Worm (Caenorhabditis elegans) whole organism, young adult: ENCODE data around the gene E04D5.5.

Source experiments
- B0336.3 ChIP-seq: fragments of 200-800 bp; sonication (Bioruptor generic); IDR thresholded peaks from 2 replicates; pipeline ENCODE4 v1.3.6; 2022; ENCODE audit warnings: missing genetic modification characterization, missing compliant biosample characterization
- F22D6.2 ChIP-seq: sonication (generic microtip); optimal IDR thresholded peaks from 2 replicates; lab custom pipeline; 2016; ENCODE audit warnings: mild to moderate bottlenecking, missing genetic modification characterization, missing compliant biosample characterization
- F49E8.2 ChIP-seq: sonication (generic microtip); optimal IDR thresholded peaks from 3 replicates; lab custom pipeline; 2017; ENCODE audit warnings: missing genetic modification characterization, mild to moderate bottlenecking, missing compliant biosample characterization, antibody characterized with exemption, moderate library complexity; ENCODE audit not compliant: insufficient read depth
- F55B11.4 ChIP-seq: sonication (generic microtip); optimal IDR thresholded peaks from 2 replicates; lab custom pipeline; 2016; ENCODE audit warnings: missing compliant biosample characterization, missing genetic modification characterization, borderline replicate concordance; ENCODE audit not compliant: insufficient read depth
- F57A8.1 ChIP-seq: fragments of 200-800 bp; sonication (Bioruptor generic); optimal IDR thresholded peaks from 2 replicates; lab custom pipeline; 2018; ENCODE audit warnings: mild to moderate bottlenecking, missing genetic modification characterization, moderate library complexity, missing compliant biosample characterization
- F57C9.4 ChIP-seq: sonication (generic microtip); optimal IDR thresholded peaks from 2 replicates; lab custom pipeline; 2017; ENCODE audit warnings: mild to moderate bottlenecking, missing genetic modification characterization, missing compliant biosample characterization
- K12H6.12 ChIP-seq: fragments of 200-800 bp; sonication (Bioruptor generic); optimal IDR thresholded peaks from 2 replicates; lab custom pipeline; 2018; ENCODE audit warnings: mild to moderate bottlenecking, missing genetic modification characterization, missing compliant biosample characterization
- Y56A3A.18 ChIP-seq: fragments of 200-800 bp; sonication (Bioruptor generic); IDR thresholded peaks from 2 replicates; pipeline ENCODE4 v1.3.6; 2022; ENCODE audit warnings: missing genetic modification reagents, missing genetic modification characterization, missing compliant biosample characterization
- Y95B8A.8 ChIP-seq: fragments of 200-800 bp; sonication (Bioruptor generic); IDR thresholded peaks from 2 replicates; pipeline ENCODE4 v1.3.6; 2022; ENCODE audit warnings: missing genetic modification reagents, missing genetic modification characterization, missing compliant biosample characterization
- akir-1 ChIP-seq: fragments of 200-800 bp; sonication (Bioruptor generic); optimal IDR thresholded peaks from 2 replicates; lab custom pipeline; 2018; ENCODE audit warnings: mild to moderate bottlenecking, missing genetic modification characterization, moderate library complexity, missing compliant biosample characterization
- ama-1 ChIP-seq, 3 experiments: fragments of 150-350 bp in 1 of 3; sonication (generic microtip) in 2 of 3; optimal IDR thresholded peaks; 2 replicates each; lab custom pipeline; 2014 to 2018; ENCODE audit warnings: missing biosample characterization in 2 of 3, missing genetic modification characterization in 2 of 3, missing genetic modification reagents in 2 of 3
- atf-7 ChIP-seq: sonication (generic microtip); optimal IDR thresholded peaks from 2 replicates; lab custom pipeline; 2017; ENCODE audit warnings: mild to moderate bottlenecking, missing genetic modification characterization, missing compliant biosample characterization
- attf-3 ChIP-seq: fragments of 200-800 bp; sonication (Bioruptor generic); conservative IDR thresholded peaks from 2 replicates; pipeline ENCODE4 v1.3.6; 2022; ENCODE audit warnings: missing genetic modification reagents, missing genetic modification characterization, missing compliant biosample characterization
- attf-5 ChIP-seq: fragments of 200-800 bp; sonication (Bioruptor generic); optimal IDR thresholded peaks from 2 replicates; lab custom pipeline; 2018; ENCODE audit warnings: mild to moderate bottlenecking, missing genetic modification characterization, missing compliant biosample characterization
- bed-1 ChIP-seq: fragments of 200-800 bp; sonication (Bioruptor generic); IDR thresholded peaks from 2 replicates; pipeline ENCODE4 v1.3.6; 2022; ENCODE audit warnings: missing genetic modification reagents, missing genetic modification characterization, missing compliant biosample characterization
- cebp-1 ChIP-seq, 2 experiments: fragments of 200-800 bp in 1 of 2; sonication (Bioruptor generic) in 1 of 2; sonication (generic microtip) in 1 of 2; IDR thresholded peaks in 1 of 2; optimal IDR thresholded peaks in 1 of 2; 2 replicates each; pipeline versions ENCODE4 v1.3.6 to Lab custom; 2017 to 2022; ENCODE audit warnings: missing compliant biosample characterization in 2 of 2, missing genetic modification characterization in 2 of 2, mild to moderate bottlenecking in 1 of 2, missing genetic modification reagents in 1 of 2, moderate library complexity in 1 of 2
- ceh-100 ChIP-seq: fragments of 200-800 bp; sonication (Bioruptor generic); IDR thresholded peaks from 2 replicates; pipeline ENCODE4 v1.3.6; 2022; ENCODE audit warnings: missing genetic modification reagents, missing genetic modification characterization, missing compliant biosample characterization
- ceh-27 ChIP-seq: fragments of 200-800 bp; sonication (Bioruptor generic); optimal IDR thresholded peaks from 2 replicates; lab custom pipeline; 2018; ENCODE audit warnings: mild to moderate bottlenecking, missing genetic modification characterization, moderate library complexity, missing compliant biosample characterization
- ceh-40 ChIP-seq: fragments of 200-800 bp; sonication (Bioruptor generic); IDR thresholded peaks from 2 replicates; pipeline ENCODE4 v1.3.6; 2022; ENCODE audit warnings: missing genetic modification characterization, missing compliant biosample characterization
- ceh-58 ChIP-seq: fragments of 200-800 bp; sonication (Bioruptor generic); IDR thresholded peaks from 2 replicates; pipeline ENCODE4 v1.3.6; 2022; ENCODE audit warnings: missing genetic modification characterization, missing compliant biosample characterization
- chd-7 ChIP-seq: sonication (generic microtip); optimal IDR thresholded peaks from 2 replicates; lab custom pipeline; 2016; ENCODE audit warnings: mild to moderate bottlenecking, missing genetic modification characterization, moderate library complexity, missing compliant biosample characterization
- dpl-1 ChIP-seq: fragments of 150-350 bp; optimal IDR thresholded peaks from 2 replicates; lab custom pipeline; 2014; ENCODE audit warnings: missing biosample characterization, missing genetic modification reagents, missing genetic modification characterization
- egl-44 ChIP-seq: fragments of 200-800 bp; sonication (Bioruptor generic); IDR thresholded peaks from 2 replicates; pipeline ENCODE4 v1.3.6; 2022; ENCODE audit warnings: missing genetic modification reagents, missing genetic modification characterization, missing compliant biosample characterization
- ekl-4 ChIP-seq: fragments of 200-800 bp; sonication (Bioruptor generic); IDR thresholded peaks from 2 replicates; pipeline ENCODE4 v1.3.6; 2022; ENCODE audit warnings: missing genetic modification reagents, missing genetic modification characterization, missing compliant biosample characterization
- him-1 ChIP-seq: sonication (generic microtip); optimal IDR thresholded peaks from 2 replicates; lab custom pipeline; 2016; ENCODE audit warnings: missing genotype, missing genetic modification reagents, missing genetic modification characterization, missing compliant biosample characterization
- hmg-1.2 ChIP-seq: fragments of 200-800 bp; sonication (Bioruptor generic); IDR thresholded peaks from 2 replicates; pipeline ENCODE4 v1.3.6; 2022; ENCODE audit warnings: missing genetic modification reagents, missing genetic modification characterization, missing compliant biosample characterization
- hmg-20 ChIP-seq: fragments of 200-800 bp; sonication (Bioruptor generic); IDR thresholded peaks from 2 replicates; pipeline ENCODE4 v1.3.6; 2022; ENCODE audit warnings: missing genetic modification reagents, missing genetic modification characterization, missing compliant biosample characterization
- hsf-1 ChIP-seq: fragments of 200-800 bp; sonication (Bioruptor generic); IDR thresholded peaks from 2 replicates; pipeline ENCODE4 v1.3.6; 2022; ENCODE audit warnings: missing genetic modification reagents, missing genetic modification characterization, missing compliant biosample characterization
- let-526 ChIP-seq: fragments of 200-800 bp; sonication (Bioruptor generic); IDR thresholded peaks from 2 replicates; pipeline ENCODE4 v1.3.6; 2022; ENCODE audit warnings: missing genetic modification reagents, missing genetic modification characterization, missing compliant biosample characterization
- let-607 ChIP-seq, 2 experiments: fragments of 200-800 bp in 1 of 2; sonication (Bioruptor generic) in 1 of 2; sonication (generic microtip) in 1 of 2; optimal IDR thresholded peaks; 2 replicates each; lab custom pipeline; 2016 to 2018; ENCODE audit warnings: mild to moderate bottlenecking in 2 of 2, missing compliant biosample characterization in 2 of 2, missing genetic modification characterization in 2 of 2, moderate library complexity in 2 of 2, missing genotype in 1 of 2
- lin-54 ChIP-seq: fragments of 200-800 bp; sonication (Bioruptor generic); optimal IDR thresholded peaks from 2 replicates; lab custom pipeline; 2018; ENCODE audit warnings: mild to moderate bottlenecking, missing genetic modification characterization, missing compliant biosample characterization
- lsy-27 ChIP-seq: sonication (generic microtip); optimal IDR thresholded peaks from 2 replicates; lab custom pipeline; 2017; ENCODE audit warnings: missing genetic modification characterization, mild to moderate bottlenecking, missing compliant biosample characterization, antibody characterized with exemption, missing genotype, borderline replicate concordance; ENCODE audit not compliant: insufficient read depth
- madf-8 ChIP-seq: fragments of 200-800 bp; sonication (Bioruptor generic); conservative IDR thresholded peaks from 2 replicates; pipeline ENCODE4 v1.3.6; 2022; ENCODE audit warnings: missing genetic modification reagents, missing genetic modification characterization, missing compliant biosample characterization
- mcd-1 ChIP-seq: fragments of 200-800 bp; sonication (Bioruptor generic); IDR thresholded peaks from 2 replicates; pipeline ENCODE4 v1.3.6; 2022; ENCODE audit warnings: missing genetic modification reagents, missing genetic modification characterization, missing compliant biosample characterization
- mel-28 ChIP-seq: sonication (generic microtip); optimal IDR thresholded peaks from 2 replicates; lab custom pipeline; 2016; ENCODE audit warnings: borderline replicate concordance, mild to moderate bottlenecking, missing genetic modification characterization, missing compliant biosample characterization
- mxl-1 ChIP-seq: sonication (generic microtip); optimal IDR thresholded peaks from 2 replicates; lab custom pipeline; 2016; ENCODE audit warnings: missing genetic modification characterization, missing compliant biosample characterization
- nhr-90 ChIP-seq: sonication (generic microtip); optimal IDR thresholded peaks from 2 replicates; lab custom pipeline; 2016; ENCODE audit warnings: missing genotype, mild to moderate bottlenecking, missing genetic modification characterization, missing compliant biosample characterization
- sea-2 ChIP-seq: fragments of 200-800 bp; sonication (Bioruptor generic); IDR thresholded peaks from 2 replicates; pipeline ENCODE4 v1.3.6; 2022; ENCODE audit warnings: missing genetic modification characterization, missing compliant biosample characterization
- snpc-3.4 ChIP-seq: sonication (generic microtip); optimal IDR thresholded peaks from 2 replicates; lab custom pipeline; 2017; ENCODE audit warnings: missing genetic modification characterization, mild to moderate bottlenecking, missing compliant biosample characterization, antibody characterized with exemption, moderate library complexity, missing genotype, missing genetic modification reagents
- snpc-4 ChIP-seq, 5 experiments: fragments of 150-350 bp in 1 of 5; sonication (generic microtip) in 4 of 5; optimal IDR thresholded peaks; 2 replicates each; lab custom pipeline; 2014 to 2018; ENCODE audit warnings: missing genetic modification characterization in 5 of 5, missing biosample characterization in 3 of 5, antibody characterized with exemption in 2 of 5, mild to moderate bottlenecking in 2 of 5, missing compliant biosample characterization in 2 of 5, missing genotype in 2 of 5, moderate library complexity in 2 of 5, missing genetic modification reagents in 1 of 5
- somi-1 ChIP-seq: fragments of 200-800 bp; sonication (Bioruptor generic); optimal IDR thresholded peaks from 2 replicates; lab custom pipeline; 2018; ENCODE audit warnings: mild to moderate bottlenecking, missing genetic modification characterization, missing compliant biosample characterization
- sptf-2 ChIP-seq: fragments of 200-800 bp; sonication (Bioruptor generic); optimal IDR thresholded peaks from 2 replicates; lab custom pipeline; 2018; ENCODE audit warnings: mild to moderate bottlenecking, missing genetic modification characterization, missing compliant biosample characterization
- tbp1 ChIP-seq: fragments of 200-800 bp; sonication (Bioruptor generic); optimal IDR thresholded peaks from 2 replicates; lab custom pipeline; 2018; ENCODE audit warnings: mild to moderate bottlenecking, missing genetic modification characterization, missing compliant biosample characterization
- tbx-9 ChIP-seq: sonication (generic microtip); optimal IDR thresholded peaks from 2 replicates; lab custom pipeline; 2016; ENCODE audit warnings: borderline replicate concordance, missing genetic modification characterization, inconsistent platforms, missing compliant biosample characterization
- zfh-2 ChIP-seq: fragments of 200-800 bp; sonication (Bioruptor generic); conservative IDR thresholded peaks from 2 replicates; pipeline ENCODE4 v1.3.6; 2022; ENCODE audit warnings: missing genetic modification reagents, missing genetic modification characterization, missing compliant biosample characterization
- ztf-3 ChIP-seq: fragments of 200-800 bp; sonication (Bioruptor generic); optimal IDR thresholded peaks from 2 replicates; lab custom pipeline; 2018; ENCODE audit warnings: mild to moderate bottlenecking, missing genetic modification characterization, missing compliant biosample characterization

The E04D5.5 gene

DNA sequence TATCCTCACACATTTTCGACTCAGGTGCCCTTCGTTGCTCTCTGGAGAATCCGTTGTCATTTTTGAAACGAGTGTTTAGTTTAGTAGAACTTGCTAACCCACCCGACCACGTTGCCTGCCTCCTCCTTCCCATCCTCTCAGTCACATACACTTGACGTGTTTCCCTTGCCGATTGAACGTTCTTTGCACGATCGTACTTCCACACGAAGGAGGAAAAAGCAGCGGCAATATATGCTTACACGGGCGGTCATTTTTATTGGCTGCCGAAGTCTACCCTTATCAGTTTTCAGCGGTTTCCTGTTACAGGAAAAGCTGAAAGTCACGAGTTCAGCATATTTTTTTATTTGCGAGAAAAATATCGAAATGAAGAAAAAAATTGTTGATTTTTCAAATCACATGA lies 21.3 kb upstream of the E04D5.5 start:
- no peak for TF ChIP-seq F55B11.4 (tag; lab: Kevin White, UChicago)
- TF ChIP-seq sptf-2: no peak
- no peak for TF ChIP-seq hmg-20 (GFP tag; lab: Robert Waterston, UW)
- TF ChIP-seq Y56A3A.18 (GFP tag; lab: Robert Waterston, UW): no peak
- TF ChIP-seq sea-2 (GFP tag; lab: Robert Waterston, UW): no peak
- peak; percentile 32 for TF ChIP-seq lin-54
- TF ChIP-seq him-1: no peak
- no peak for TF ChIP-seq K12H6.12 (tag; lab: Kevin White, UChicago)
- no peak for TF ChIP-seq F57C9.4 (tag; lab: Kevin White, UChicago)
- 0 out of 2 replicates have a peak, but pooled peaks have one; percentile 24 for TF ChIP-seq egl-44 (GFP tag; lab: Robert Waterston, UW)
- no peak for TF ChIP-seq ceh-100 (GFP tag; lab: Robert Waterston, UW)
- TF ChIP-seq ztf-3 (GFP tag; lab: Kevin White, UChicago): no peak
- TF ChIP-seq tbx-9 (tag; lab: Kevin White, UChicago): no peak
- TF ChIP-seq snpc-4 (GFP tag; optimal IDR thresholded peaks at IDR 0.05; lab: Kevin White, UChicago): no peak
- TF ChIP-seq snpc-4 (tag; optimal IDR thresholded peaks at IDR 0.05; lab: Kevin White, UChicago): peak in 1 of 4 experiments; percentile 20
- TF ChIP-seq let-607 (tag; optimal IDR thresholded peaks at IDR 0.05; lab: Kevin White, UChicago): peak; percentile 66 to 71
- TF ChIP-seq B0336.3 (GFP tag; lab: Robert Waterston, UW): 0 out of 2 replicates have a peak, but pooled peaks have one; percentile 40
- peak; percentile 36 for TF ChIP-seq atf-7 (tag; lab: Kevin White, UChicago)
- no peak for TF ChIP-seq snpc-3.4
- TF ChIP-seq ceh-58: no peak
- TF ChIP-seq attf-5 (GFP tag; lab: Kevin White, UChicago): peak; percentile 23
- peak; percentile 47 for TF ChIP-seq somi-1 (GFP tag; lab: Kevin White, UChicago)
- no peak for TF ChIP-seq ceh-40
- no peak for TF ChIP-seq Y95B8A.8 (GFP tag; lab: Robert Waterston, UW)
- TF ChIP-seq ceh-27: peak; percentile 48
- no peak for TF ChIP-seq lsy-27 (tag; lab: Kevin White, UChicago)
- TF ChIP-seq mel-28 (tag; lab: Kevin White, UChicago): no peak
- no peak for TF ChIP-seq attf-3
- TF ChIP-seq akir-1 (GFP tag; lab: Kevin White, UChicago): no peak
- TF ChIP-seq madf-8 (GFP tag; lab: Robert Waterston, UW): no peak
- no peak for TF ChIP-seq cebp-1 (GFP tag; IDR thresholded peaks at IDR 0.05; lab: Robert Waterston, UW)
- peak; percentile 52 for TF ChIP-seq cebp-1 (tag; optimal IDR thresholded peaks at IDR 0.05; lab: Kevin White, UChicago)
- TF ChIP-seq F49E8.2 (tag; lab: Kevin White, UChicago): no peak
- TF ChIP-seq chd-7: no peak
- no peak for TF ChIP-seq F22D6.2 (tag; lab: Kevin White, UChicago)
- TF ChIP-seq bed-1: no peak
- no peak for TF ChIP-seq dpl-1 (GFP tag; lab: Kevin White, UChicago)
- peak; percentile 23 for TF ChIP-seq ama-1 (optimal IDR thresholded peaks at IDR 0.05; lab: Kevin White, UChicago)
- TF ChIP-seq ama-1 (GFP tag; optimal IDR thresholded peaks at IDR 0.05; lab: Kevin White, UChicago): no peak
- peak; percentile 35 for TF ChIP-seq tbp1 (GFP tag; lab: Kevin White, UChicago)
- TF ChIP-seq mcd-1 (GFP tag; lab: Robert Waterston, UW): peak; percentile 38
- TF ChIP-seq zfh-2 (GFP tag; lab: Robert Waterston, UW): 0 out of 2 replicates have a peak, but pooled peaks have one; percentile 22
- no peak for TF ChIP-seq F57A8.1 (GFP tag; lab: Kevin White, UChicago)
- TF ChIP-seq nhr-90 (tag; lab: Kevin White, UChicago): no peak
- TF ChIP-seq ekl-4 (GFP tag; lab: Robert Waterston, UW): no peak
- TF ChIP-seq hsf-1 (GFP tag; lab: Robert Waterston, UW): no peak
- no peak for TF ChIP-seq mxl-1 (tag; lab: Kevin White, UChicago)
- peak; percentile 56; the same call in 1 of the 2 replicates for TF ChIP-seq let-526 (GFP tag; lab: Robert Waterston, UW)
- TF ChIP-seq hmg-1.2 (GFP tag; lab: Robert Waterston, UW): no peak
